Worm (Caenorhabditis elegans): Measurements from ENCODE around the gene cutl-26.

The cutl-26 gene

DNA sequence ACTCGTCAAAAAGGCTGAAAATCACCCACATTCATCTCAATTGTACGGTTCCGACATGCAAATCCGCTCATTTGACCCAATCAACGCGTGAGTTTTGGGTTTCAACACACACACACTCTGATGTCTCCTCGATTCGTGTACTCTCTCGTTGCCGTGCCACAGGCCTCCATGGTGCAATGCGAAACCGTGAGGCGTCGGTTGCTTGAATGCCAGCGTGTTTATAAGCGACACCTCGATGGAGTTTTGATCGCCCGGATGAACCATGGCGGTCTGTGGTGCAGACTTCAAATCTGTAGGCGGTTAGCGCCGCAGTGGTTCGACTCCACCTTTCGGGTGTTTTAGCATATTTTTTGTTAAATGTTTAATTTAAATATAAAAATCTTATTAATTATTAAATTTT, 49.6 kb downstream of the cutl-26 start (continued):
- TF ChIP-seq dpl-1 (GFP tag; optimal IDR thresholded peaks at IDR 0.05) (peak; percentile 45 to 56 (median 47)), C34B4.2 (tag; optimal IDR thresholded peaks at IDR 0.05) (no peak), nhr-90 (tag; optimal IDR thresholded peaks at IDR 0.05; ENCODE audit: poor library complexity) (peak; percentile 89), C16A3.4 (tag; optimal IDR thresholded peaks at IDR 0.05) (peak; percentile 64), skn-1 (tag; optimal IDR thresholded peaks at IDR 0.05) (peak; percentile 35), ztf-4 (tag; optimal IDR thresholded peaks at IDR 0.05) (peak; percentile 49), unc-130 (tag; optimal IDR thresholded peaks at IDR 0.05) (peak; percentile 27), lin-15B (tag; optimal IDR thresholded peaks at IDR 0.05) (peak; percentile 22), mab-9 (GFP tag; IDR thresholded peaks at IDR 0.05) (no peak), snpc-4 (tag; optimal IDR thresholded peaks at IDR 0.05) (peak; percentile 99), irx-1 (tag; optimal IDR thresholded peaks at IDR 0.05) (peak; percentile 40), C04F5.9 (tag; optimal IDR thresholded peaks at IDR 0.05) (peak; percentile 59), dsc-1 (tag; optimal IDR thresholded peaks at IDR 0.05) (peak; percentile 88), ets-5 (GFP tag; IDR thresholded peaks at IDR 0.05) (no peak), tbx-2 (tag; optimal IDR thresholded peaks at IDR 0.05) (peak; percentile 61), vab-15 (tag; optimal IDR thresholded peaks at IDR 0.05) (no peak), nhr-11 (tag; optimal IDR thresholded peaks at IDR 0.05) (no peak), efl-1 (optimal IDR thresholded peaks at IDR 0.05) (peak; percentile 64 to 75), efl-1 (GFP tag; optimal IDR thresholded peaks at IDR 0.05 in 1 of 2) (peak; percentile 55 to 97), elt-3 (tag; optimal IDR thresholded peaks at IDR 0.05) (peak in 1 of 6 experiments; percentile 22), ama-1 (optimal IDR thresholded peaks at IDR 0.05) (peak; percentile 68), isw-1 (GFP tag; IDR thresholded peaks at IDR 0.05) (peak; percentile 21; the same call in 1 of the 2 replicates), xbp-1 (tag; optimal IDR thresholded peaks at IDR 0.05) (peak; percentile 75), nhr-71 (tag; optimal IDR thresholded peaks at IDR 0.05) (peak; percentile 90), F16B12.6 (tag; optimal IDR thresholded peaks at IDR 0.05) (peak; percentile 27), mep-1 (tag; optimal IDR thresholded peaks at IDR 0.05) (peak; percentile 65), fkh-10 (GFP tag; optimal IDR thresholded peaks at IDR 0.05) (no peak), ztf-11 (tag; optimal IDR thresholded peaks at IDR 0.05) (peak in 1 of 2 experiments; percentile 29), blmp-1 (tag; optimal IDR thresholded peaks at IDR 0.05) (no peak), fkh-4 (tag; optimal IDR thresholded peaks at IDR 0.05; ENCODE audit: borderline replicate concordance) (no peak), mef-2 (tag; optimal IDR thresholded peaks at IDR 0.05) (no peak), tlp-1 (tag; optimal IDR thresholded peaks at IDR 0.05) (no peak), nhr-20 (tag; optimal IDR thresholded peaks at IDR 0.05) (peak; percentile 81), lir-3 (tag; optimal IDR thresholded peaks at IDR 0.05; ENCODE audit: poor library complexity) (peak; percentile 53), unc-86 (tag; optimal IDR thresholded peaks at IDR 0.05) (peak; percentile 51), ceh-82 (tag; optimal IDR thresholded peaks at IDR 0.05) (peak; percentile 56 to 77 (median 59)), jun-1 (tag; optimal IDR thresholded peaks at IDR 0.05) (no peak), pqm-1 (tag; optimal IDR thresholded peaks at IDR 0.05) (no peak)

DNA sequence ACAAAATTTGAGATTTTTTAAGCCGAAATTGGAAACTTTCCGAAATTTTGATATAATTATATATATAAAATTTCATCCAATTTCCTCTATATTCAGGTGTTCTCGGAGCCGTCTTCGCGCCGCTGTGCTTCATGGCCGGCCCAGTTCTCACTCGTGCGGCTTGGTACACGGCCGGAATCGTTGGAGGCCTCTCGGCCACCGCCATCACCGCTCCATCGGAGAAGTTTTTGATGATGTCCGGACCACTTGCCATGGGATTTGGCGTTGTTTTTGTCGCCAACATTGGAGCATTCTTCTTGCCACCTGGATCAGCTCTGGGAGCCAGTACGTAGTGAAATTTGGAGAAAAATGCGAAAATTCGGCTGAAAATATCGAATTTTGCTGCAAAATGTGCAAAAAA, 50.5 kb downstream of the cutl-26 start:
- TF ChIP-seq pax-3 (tag; optimal IDR thresholded peaks at IDR 0.05) (no peak), lsy-2 (tag; optimal IDR thresholded peaks at IDR 0.05) (no peak), ztf-11 (tag; optimal IDR thresholded peaks at IDR 0.05) (no peak), ces-1 (GFP tag; optimal IDR thresholded peaks at IDR 0.05) (no peak)

Measured in whole organism, L1 larva.